Worm (Caenorhabditis elegans): ENCODE results near the gene F43H9.3.
A peak's percentile ranks its signal among the peaks of the same experiment; 100 is the strongest.

F43H9.3 gene

DNA sequence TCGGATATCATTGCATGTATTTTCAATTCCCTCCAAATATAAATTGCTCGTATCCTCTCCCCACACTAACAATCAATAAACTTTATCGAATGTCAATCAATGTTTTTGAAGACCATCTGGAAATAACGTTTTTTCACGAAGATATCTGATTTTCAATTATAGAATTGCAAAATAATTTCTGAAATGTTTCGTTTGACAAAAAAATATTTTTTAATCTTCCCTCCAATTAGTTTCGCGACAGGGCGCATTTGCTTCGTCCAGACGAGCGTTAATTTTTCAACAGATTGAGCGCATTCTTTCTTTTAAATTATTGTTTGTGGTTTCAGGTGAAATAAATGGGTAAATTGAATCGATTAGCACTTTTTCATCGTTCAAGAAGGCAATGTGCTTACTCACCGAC is 6.4 kb upstream of the F43H9.3 start, which contains the start of gene vars-1 (continued):
- TF ChIP-seq hlh-4 (tag; optimal IDR thresholded peaks at IDR 0.05) (no peak), ceh-88 (GFP tag; IDR thresholded peaks at IDR 0.05) (no peak), zag-1 (tag; optimal IDR thresholded peaks at IDR 0.05) (no peak), egl-13 (tag; optimal IDR thresholded peaks at IDR 0.05) (no peak)

DNA sequence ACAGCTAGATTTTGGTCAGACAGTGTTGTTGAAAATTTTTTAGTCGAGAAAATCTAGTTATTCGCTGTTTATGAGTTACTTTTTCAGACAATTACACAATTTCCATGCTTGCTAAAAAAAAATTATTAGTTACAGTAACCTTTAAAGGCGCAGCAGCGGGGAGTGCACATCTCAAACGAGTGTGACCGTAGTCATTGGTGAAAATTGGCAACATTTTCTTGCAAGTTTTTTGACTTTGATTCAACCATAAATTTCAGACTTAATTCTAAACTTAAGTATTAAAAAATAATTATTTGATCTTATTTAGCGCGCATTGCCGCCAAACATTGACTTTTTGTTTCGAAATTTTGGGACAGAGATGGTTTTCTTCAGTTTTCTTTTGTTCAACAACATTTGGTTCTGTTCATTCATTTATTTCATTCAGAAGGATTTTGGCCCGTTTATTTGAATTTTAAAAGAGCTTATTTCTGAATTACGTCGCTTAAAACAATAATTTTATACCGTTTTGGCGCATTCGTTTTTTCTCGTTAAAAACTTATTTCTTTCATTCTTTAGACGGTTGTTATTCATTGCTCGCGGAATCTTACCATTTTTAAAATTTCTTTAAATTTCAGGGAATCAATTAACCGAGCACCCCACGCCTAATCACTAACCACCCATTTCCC is 4.2 kb upstream of the F43H9.3 start, which contains the start of gene oma-2:
Gene oma-2, plus strand, starts transcription at position 615 of the 665 bp plus-strand sequence.
- TF ChIP-seq elt-2 (tag; optimal IDR thresholded peaks at IDR 0.05) (no peak), unc-98 (GFP tag; IDR thresholded peaks at IDR 0.05) (no peak), nhr-19 (GFP tag; conservative IDR thresholded peaks at IDR 0.05) (no peak), jun-1 (tag; optimal IDR thresholded peaks at IDR 0.05) (no peak), lin-39 (tag; optimal IDR thresholded peaks at IDR 0.05) (no peak), tbx-2 (tag; optimal IDR thresholded peaks at IDR 0.05) (no peak), lsy-2 (tag; optimal IDR thresholded peaks at IDR 0.05) (peak in 1 of 2 experiments; percentile 7)

DNA sequence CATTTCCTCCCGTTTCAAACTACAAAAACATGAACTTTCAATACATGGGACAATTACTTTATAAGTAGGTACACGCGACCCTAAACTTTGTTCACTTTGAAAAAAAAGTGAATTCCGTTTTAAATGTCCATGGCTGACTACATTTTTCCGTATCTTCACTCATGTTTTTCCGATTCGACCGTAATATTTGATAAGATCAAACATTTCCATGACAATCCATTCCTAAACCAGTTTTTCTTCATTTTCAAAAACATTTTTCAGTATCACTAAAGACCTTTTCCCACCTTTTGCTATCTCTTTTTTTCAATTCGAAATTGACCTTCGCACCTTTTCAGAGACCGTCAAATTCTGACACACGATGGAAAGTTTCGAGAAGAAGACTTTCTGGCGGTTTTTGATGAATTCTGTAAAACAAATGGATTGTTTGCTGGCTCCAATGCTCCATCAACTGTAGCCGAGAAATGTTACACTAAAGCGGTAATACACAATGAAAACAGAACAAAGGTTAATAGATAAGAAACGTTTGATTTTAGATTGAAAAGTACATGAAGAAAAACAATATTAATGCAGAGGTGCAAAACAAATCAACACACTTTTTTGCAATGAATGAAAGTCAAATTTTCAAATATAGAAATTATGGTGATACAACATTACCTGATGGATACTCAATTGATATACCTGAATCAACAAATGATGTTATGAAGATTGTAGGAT is 2.8 kb upstream of the F43H9.3 start:
- TF ChIP-seq sup-37 (GFP tag; optimal IDR thresholded peaks at IDR 0.05) (no peak), efl-1 (optimal IDR thresholded peaks at IDR 0.05) (no peak), efl-1 (GFP tag; optimal IDR thresholded peaks at IDR 0.05 in 1 of 2) (peak in 1 of 2 experiments; percentile 54), snu-23 (GFP tag; optimal IDR thresholded peaks at IDR 0.05) (peak; percentile 43), ceh-88 (GFP tag; IDR thresholded peaks at IDR 0.05) (no peak), grh-1 (GFP tag; IDR thresholded peaks at IDR 0.05) (peak; percentile 74), C34B4.2 (tag; optimal IDR thresholded peaks at IDR 0.05) (no peak), xbp-1 (tag; optimal IDR thresholded peaks at IDR 0.05) (no peak), elt-3 (tag; optimal IDR thresholded peaks at IDR 0.05) (peak in 5 of 6 experiments; percentile 9 to 82 (median 30)), nhr-20 (tag; optimal IDR thresholded peaks at IDR 0.05) (peak; percentile 56), lsy-2 (tag; optimal IDR thresholded peaks at IDR 0.05) (peak in 1 of 2 experiments; percentile 53), tbx-2 (tag; optimal IDR thresholded peaks at IDR 0.05) (no peak), egl-27 (tag; optimal IDR thresholded peaks at IDR 0.05) (no peak), nhr-71 (tag; optimal IDR thresholded peaks at IDR 0.05) (peak; percentile 21), hlh-17 (GFP tag; optimal IDR thresholded peaks at IDR 0.05; ENCODE audit: borderline replicate concordance) (no peak), zag-1 (tag; optimal IDR thresholded peaks at IDR 0.05) (no peak), lir-3 (tag; optimal IDR thresholded peaks at IDR 0.05; ENCODE audit: poor library complexity) (no peak), mab-9 (GFP tag; IDR thresholded peaks at IDR 0.05) (no peak), sox-4 (tag; optimal IDR thresholded peaks at IDR 0.05) (no peak), lin-35 (GFP tag; optimal IDR thresholded peaks at IDR 0.05) (peak in 1 of 2 experiments; percentile 9), nhr-85 (tag) (peak; percentile 90), lin-14 (GFP tag; optimal IDR thresholded peaks at IDR 0.05) (peak; percentile 62), blmp-1 (tag; optimal IDR thresholded peaks at IDR 0.05) (peak; percentile 82)

DNA sequence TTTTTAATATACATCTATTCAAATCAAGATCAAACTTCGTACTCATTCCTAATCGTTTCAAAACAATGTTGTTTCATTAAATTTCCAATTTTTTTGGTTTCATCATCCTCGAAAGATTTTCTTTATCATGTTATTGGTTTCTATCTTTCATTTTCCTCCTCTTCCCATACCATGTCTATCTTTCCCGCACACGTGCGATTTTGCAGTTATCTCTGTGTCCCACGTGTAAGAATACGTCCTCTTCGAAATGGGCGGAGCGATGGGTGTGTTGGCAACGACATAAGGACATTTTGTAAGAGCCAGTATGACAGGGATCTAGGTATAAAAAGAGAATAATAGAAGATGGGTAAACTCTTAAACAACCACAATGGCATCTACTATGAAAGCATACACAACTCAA is 1.6 kb upstream of the F43H9.3 start, which contains the start of gene F43H9.4:
Gene F43H9.4, plus strand, starts transcription at position 366 of the 400 bp plus-strand sequence.
- TF ChIP-seq xbp-1 (tag; optimal IDR thresholded peaks at IDR 0.05): peak; percentile 87
- peak; percentile 26 for TF ChIP-seq pag-3 (tag; optimal IDR thresholded peaks at IDR 0.05; ENCODE audit: borderline replicate concordance, insufficient read depth)
- no peak for TF ChIP-seq unc-62 (GFP tag; optimal IDR thresholded peaks at IDR 0.05)
- peak in 1 of 2 experiments; percentile 8 for TF ChIP-seq lin-35 (GFP tag; optimal IDR thresholded peaks at IDR 0.05)
- peak; percentile 18 for TF ChIP-seq unc-130 (tag; optimal IDR thresholded peaks at IDR 0.05)
- TF ChIP-seq fkh-4 (tag; optimal IDR thresholded peaks at IDR 0.05; ENCODE audit: borderline replicate concordance): no peak
- peak in 5 of 6 experiments; percentile 47 to 94 (median 62) for TF ChIP-seq elt-3 (tag; optimal IDR thresholded peaks at IDR 0.05)
- no peak for TF ChIP-seq hpl-2 (GFP tag; optimal IDR thresholded peaks at IDR 0.05)
- TF ChIP-seq lsy-2 (tag; optimal IDR thresholded peaks at IDR 0.05): peak in 1 of 2 experiments; percentile 3
- no peak for TF ChIP-seq ceh-82 (tag; optimal IDR thresholded peaks at IDR 0.05)
- no peak for TF ChIP-seq mab-9 (GFP tag; IDR thresholded peaks at IDR 0.05)
- no peak for TF ChIP-seq aha-1 (tag; optimal IDR thresholded peaks at IDR 0.05)
- TF ChIP-seq skn-1 (tag; optimal IDR thresholded peaks at IDR 0.05): no peak
- no peak for TF ChIP-seq efl-1 (optimal IDR thresholded peaks at IDR 0.05)
- no peak for TF ChIP-seq efl-1 (GFP tag; optimal IDR thresholded peaks at IDR 0.05 in 1 of 2)
- TF ChIP-seq ztf-4 (tag; optimal IDR thresholded peaks at IDR 0.05): no peak
- TF ChIP-seq nhr-12 (tag; optimal IDR thresholded peaks at IDR 0.05): no peak
- peak; percentile 48 for TF ChIP-seq nhr-90 (tag; optimal IDR thresholded peaks at IDR 0.05; ENCODE audit: poor library complexity)
- peak; percentile 62 for TF ChIP-seq blmp-1 (tag; optimal IDR thresholded peaks at IDR 0.05)
- TF ChIP-seq sptf-1 (tag; optimal IDR thresholded peaks at IDR 0.05): no peak
- TF ChIP-seq irx-1 (tag; optimal IDR thresholded peaks at IDR 0.05): no peak
- TF ChIP-seq tbx-2 (tag; optimal IDR thresholded peaks at IDR 0.05): peak; percentile 20
- TF ChIP-seq pqm-1 (tag; optimal IDR thresholded peaks at IDR 0.05): no peak

Data from whole organism, L1 larva.